Worm (Caenorhabditis elegans): ENCODE measurements around the gene F57G12.1.

Gene F57G12.1

ce11 chrX:12179817-12180384 is 8.4 kb upstream of the F57G12.1 start:
- TF ChIP-seq hmbx-1 (tag; optimal IDR thresholded peaks at IDR 0.05) (no peak), hmg-4 (GFP tag; optimal IDR thresholded peaks at IDR 0.05) (peak; percentile 35)

DNA sequence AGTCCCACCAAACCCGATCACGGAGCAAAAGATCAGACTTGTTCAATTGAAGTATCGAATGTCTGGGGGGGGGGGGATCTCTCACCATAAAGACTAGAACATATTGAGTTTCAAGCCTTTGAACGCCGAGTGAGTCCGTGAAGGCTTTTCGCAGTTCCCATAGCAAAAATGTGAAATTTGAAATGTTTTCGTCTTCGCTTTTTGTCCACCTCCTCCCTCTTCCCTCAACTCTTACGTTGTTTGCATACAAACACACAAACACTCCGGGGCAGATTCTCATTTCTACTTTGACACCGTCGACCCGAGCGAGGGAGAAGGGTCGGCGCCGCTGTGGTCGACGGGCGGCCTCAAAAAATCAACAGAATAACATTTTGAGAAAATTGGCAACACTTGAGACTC is 7.6 kb upstream of the F57G12.1 start:
- TF ChIP-seq scrt-1 (GFP tag; IDR thresholded peaks at IDR 0.05) = no peak
- no peak for TF ChIP-seq tra-4 (tag; optimal IDR thresholded peaks at IDR 0.05)
- no peak for TF ChIP-seq ceh-36 (tag; optimal IDR thresholded peaks at IDR 0.05)

ce11 chrX:12178351-12179089 is 7.0 kb upstream of the F57G12.1 start:
- TF ChIP-seq ets-7 (tag; optimal IDR thresholded peaks at IDR 0.05) (no peak), tbx-37 (GFP tag; conservative IDR thresholded peaks at IDR 0.05) (no peak), hmbx-1 (tag; optimal IDR thresholded peaks at IDR 0.05) (no peak), aly-1 (tag; optimal IDR thresholded peaks at IDR 0.05) (no peak), hmg-4 (GFP tag; optimal IDR thresholded peaks at IDR 0.05) (no peak), sea-1 (GFP tag; conservative IDR thresholded peaks at IDR 0.05) (no peak), ama-1 (optimal IDR thresholded peaks at IDR 0.05) (no peak), ceh-13 (GFP tag; optimal IDR thresholded peaks at IDR 0.05) (no peak), B0310.2 (tag; optimal IDR thresholded peaks at IDR 0.05) (no peak), ceh-36 (tag; optimal IDR thresholded peaks at IDR 0.05) (no peak)

DNA sequence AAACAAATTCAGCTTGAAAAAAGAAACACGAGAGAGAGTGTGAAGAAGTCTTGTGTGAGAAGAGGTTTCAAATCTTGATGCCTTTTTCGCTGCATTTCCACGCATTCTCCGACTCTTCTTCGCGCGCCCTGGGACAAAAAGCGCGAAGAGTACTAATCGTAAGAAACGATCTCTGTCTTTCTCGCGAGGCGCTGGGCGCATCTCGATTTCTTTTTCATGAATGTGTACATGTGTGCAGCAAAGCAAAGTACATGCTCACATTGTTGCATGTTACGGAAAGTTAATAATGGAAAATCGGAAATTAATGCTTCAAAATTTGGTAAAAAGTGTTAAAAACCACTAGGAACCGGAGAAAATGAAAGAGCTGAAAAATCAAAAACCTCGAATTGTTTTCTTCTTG is 6.0 kb upstream of the F57G12.1 start:
- TF ChIP-seq tbx-11 (GFP tag; IDR thresholded peaks at IDR 0.05) (no peak), hmbx-1 (tag; optimal IDR thresholded peaks at IDR 0.05) (no peak), pes-1 (GFP tag; IDR thresholded peaks at IDR 0.05) (no peak), flt-1 (GFP tag; IDR thresholded peaks at IDR 0.05) (no peak), aly-1 (tag; optimal IDR thresholded peaks at IDR 0.05) (no peak), sea-1 (GFP tag; conservative IDR thresholded peaks at IDR 0.05) (no peak), ama-1 (optimal IDR thresholded peaks at IDR 0.05) (no peak), hmg-4 (GFP tag; optimal IDR thresholded peaks at IDR 0.05) (no peak), tra-4 (tag; optimal IDR thresholded peaks at IDR 0.05) (no peak), ceh-36 (tag; optimal IDR thresholded peaks at IDR 0.05) (no peak), tbx-37 (GFP tag; conservative IDR thresholded peaks at IDR 0.05) (no peak), ets-7 (tag; optimal IDR thresholded peaks at IDR 0.05) (no peak), B0310.2 (tag; optimal IDR thresholded peaks at IDR 0.05) (no peak), ceh-13 (GFP tag; optimal IDR thresholded peaks at IDR 0.05) (no peak)

DNA sequence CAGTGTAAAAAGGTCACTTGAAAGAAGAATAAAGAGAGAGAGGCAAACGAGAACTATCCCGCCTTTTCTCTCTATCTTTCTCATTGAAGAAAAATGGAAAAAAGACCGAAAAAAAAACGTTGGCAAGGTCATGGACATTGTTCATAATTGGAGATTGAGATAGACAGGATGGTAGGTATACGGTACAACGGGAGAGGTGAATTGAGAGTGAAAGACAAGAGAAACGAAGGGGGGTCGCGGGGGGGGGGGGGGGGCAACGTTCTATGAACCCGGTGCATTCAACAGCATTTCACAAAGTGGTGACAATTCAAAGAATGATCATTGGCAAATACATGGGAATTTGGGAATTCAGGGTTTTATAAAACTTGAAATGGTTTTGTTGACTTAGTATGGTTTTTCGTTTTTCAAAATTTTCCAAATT is 5.4 kb upstream of the F57G12.1 start:
- TF ChIP-seq pes-1 (GFP tag; IDR thresholded peaks at IDR 0.05) (no peak), hmg-4 (GFP tag; optimal IDR thresholded peaks at IDR 0.05) (no peak), sea-1 (GFP tag; conservative IDR thresholded peaks at IDR 0.05) (no peak), tra-4 (tag; optimal IDR thresholded peaks at IDR 0.05) (no peak), ets-7 (tag; optimal IDR thresholded peaks at IDR 0.05) (no peak), B0310.2 (tag; optimal IDR thresholded peaks at IDR 0.05) (no peak), hnd-1 (tag; optimal IDR thresholded peaks at IDR 0.05) (no peak), ceh-36 (tag; optimal IDR thresholded peaks at IDR 0.05) (no peak), ceh-13 (GFP tag; optimal IDR thresholded peaks at IDR 0.05) (no peak), aly-1 (tag; optimal IDR thresholded peaks at IDR 0.05) (no peak), F13C5.2 (tag; optimal IDR thresholded peaks at IDR 0.05) (no peak), tbx-11 (GFP tag; IDR thresholded peaks at IDR 0.05) (no peak)

- TF ChIP-seq tbx-11 (GFP tag; IDR thresholded peaks at IDR 0.05) (no peak), flt-1 (GFP tag; IDR thresholded peaks at IDR 0.05) (no peak), hnd-1 (tag; optimal IDR thresholded peaks at IDR 0.05) (no peak), hmg-4 (GFP tag; optimal IDR thresholded peaks at IDR 0.05) (no peak), ceh-13 (GFP tag; optimal IDR thresholded peaks at IDR 0.05) (no peak), ama-1 (optimal IDR thresholded peaks at IDR 0.05) (no peak), tbx-37 (GFP tag; conservative IDR thresholded peaks at IDR 0.05) (no peak), ceh-36 (tag; optimal IDR thresholded peaks at IDR 0.05) (no peak), sea-1 (GFP tag; conservative IDR thresholded peaks at IDR 0.05) (no peak)
Measured at ce11 chrX:12176394-12176793, 4.9 kb upstream of the F57G12.1 start.

- TF ChIP-seq ceh-13 (GFP tag; optimal IDR thresholded peaks at IDR 0.05) (no peak), hnd-1 (tag; optimal IDR thresholded peaks at IDR 0.05) (no peak), ceh-36 (tag; optimal IDR thresholded peaks at IDR 0.05) (no peak)
Measured at ce11 chrX:12175667-12176278, 4.3 kb upstream of the F57G12.1 start.

- TF ChIP-seq hnd-1 (tag; optimal IDR thresholded peaks at IDR 0.05) (no peak), ceh-36 (tag; optimal IDR thresholded peaks at IDR 0.05) (no peak), tbx-11 (GFP tag; IDR thresholded peaks at IDR 0.05) (no peak), ceh-13 (GFP tag; optimal IDR thresholded peaks at IDR 0.05) (no peak), ama-1 (optimal IDR thresholded peaks at IDR 0.05) (no peak), tra-4 (tag; optimal IDR thresholded peaks at IDR 0.05) (no peak), sea-1 (GFP tag; conservative IDR thresholded peaks at IDR 0.05) (no peak), hmbx-1 (tag; optimal IDR thresholded peaks at IDR 0.05) (no peak), pes-1 (GFP tag; IDR thresholded peaks at IDR 0.05) (no peak), tbx-37 (GFP tag; conservative IDR thresholded peaks at IDR 0.05) (no peak), B0310.2 (tag; optimal IDR thresholded peaks at IDR 0.05) (no peak), aly-1 (tag; optimal IDR thresholded peaks at IDR 0.05) (no peak), scrt-1 (GFP tag; IDR thresholded peaks at IDR 0.05) (no peak), flt-1 (GFP tag; IDR thresholded peaks at IDR 0.05) (no peak), F13C5.2 (tag; optimal IDR thresholded peaks at IDR 0.05) (no peak), hmg-4 (GFP tag; optimal IDR thresholded peaks at IDR 0.05) (no peak), ets-7 (tag; optimal IDR thresholded peaks at IDR 0.05) (no peak)
Measured at ce11 chrX:12174686-12175404, 3.4 kb upstream of the F57G12.1 start.

Data from whole organism, early embryonic.